Worm (Caenorhabditis elegans): ENCODE results near the gene gmpr-1.

Gene gmpr-1

DNA sequence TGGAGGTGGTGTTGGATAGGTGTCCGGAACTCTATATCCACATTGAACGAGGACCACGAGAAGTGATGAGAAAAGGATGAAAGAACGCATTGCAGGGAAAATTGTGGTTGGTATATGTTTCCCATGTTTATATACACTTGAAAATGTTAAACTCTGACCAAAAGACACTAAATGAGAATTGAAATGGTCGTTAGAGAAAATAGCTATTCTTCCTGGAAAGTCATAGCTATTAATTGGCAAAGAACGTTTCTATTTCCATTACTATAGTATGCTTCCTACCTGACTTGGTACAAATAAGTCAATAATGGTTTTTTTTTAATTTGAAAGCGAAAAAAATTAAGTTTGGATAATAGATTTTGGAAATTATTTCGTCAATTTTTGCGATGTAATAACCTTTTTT lies 45.5 kb upstream of the gmpr-1 start, which contains the start of gene Y47D7A.18:
Gene Y47D7A.18 (minus strand): TSS at position 101 of the 400 bp plus-strand sequence.
- TF ChIP-seq pax-3 (tag; optimal IDR thresholded peaks at IDR 0.05): no peak
- no peak for TF ChIP-seq ceh-88 (GFP tag; IDR thresholded peaks at IDR 0.05)
- TF ChIP-seq C04F5.9 (tag; optimal IDR thresholded peaks at IDR 0.05): no peak

DNA sequence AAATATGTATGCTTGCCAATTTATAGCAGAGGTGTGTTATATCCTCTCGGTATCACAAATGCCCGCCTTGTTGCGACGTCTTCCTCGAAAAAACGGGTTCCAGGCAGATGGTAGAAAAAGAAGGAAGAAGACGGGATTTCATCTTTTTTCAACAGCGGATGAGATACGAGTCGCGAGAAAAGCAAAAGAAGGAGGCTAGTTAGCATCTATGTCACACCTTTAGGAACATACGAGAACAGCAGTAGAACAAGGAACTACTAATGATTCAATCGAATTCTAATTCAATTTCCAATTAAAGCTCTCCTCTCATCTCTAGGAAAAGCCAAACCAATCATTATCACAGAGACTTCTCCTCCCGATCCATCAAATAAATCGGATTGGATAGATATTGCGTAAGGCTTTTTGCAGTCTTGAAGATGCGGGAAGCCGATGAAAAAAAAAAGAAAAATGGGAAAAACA lies 43.5 kb upstream of the gmpr-1 start, which contains the start of gene grl-5:
Gene grl-5 (minus strand): TSS at position 51 of the 459 bp plus-strand sequence.
- TF ChIP-seq snpc-4 (tag; optimal IDR thresholded peaks at IDR 0.05) (no peak), nhr-84 (tag; optimal IDR thresholded peaks at IDR 0.05) (no peak), mep-1 (tag; optimal IDR thresholded peaks at IDR 0.05) (no peak), nhr-76 (tag; optimal IDR thresholded peaks at IDR 0.05) (no peak), fkh-10 (GFP tag; optimal IDR thresholded peaks at IDR 0.05) (no peak), hlh-4 (tag; optimal IDR thresholded peaks at IDR 0.05) (no peak), skn-1 (tag; optimal IDR thresholded peaks at IDR 0.05) (no peak), rnt-1 (tag; optimal IDR thresholded peaks at IDR 0.05) (no peak), unc-86 (tag; optimal IDR thresholded peaks at IDR 0.05) (no peak)

DNA sequence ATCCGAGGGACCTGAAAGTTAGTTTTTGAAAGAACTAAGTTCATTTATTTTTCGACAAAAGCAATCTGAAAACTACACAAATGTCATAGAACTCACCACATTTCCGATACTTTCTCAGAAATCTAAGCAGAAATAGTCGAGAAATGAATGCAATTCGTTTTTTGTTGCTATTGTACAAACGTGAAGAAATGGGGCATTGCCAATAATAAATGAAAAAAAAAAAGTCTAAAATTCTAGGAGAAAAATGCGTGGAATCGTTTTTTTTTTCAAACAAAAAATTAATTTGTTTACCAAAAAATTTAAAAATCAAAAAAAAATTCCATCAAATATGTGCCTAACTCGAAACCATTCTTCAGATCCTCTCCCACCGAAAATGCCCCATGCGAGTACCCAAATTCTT lies 40.5 kb upstream of the gmpr-1 start, which contains the start of gene Y47D7A.17:
Gene Y47D7A.17 (minus strand): TSS at position 101 of the 400 bp plus-strand sequence.
- TF ChIP-seq lin-13 (GFP tag; optimal IDR thresholded peaks at IDR 0.05): no peak
- no peak for TF ChIP-seq sup-37 (GFP tag; optimal IDR thresholded peaks at IDR 0.05)
- no peak for TF ChIP-seq rnt-1 (tag; optimal IDR thresholded peaks at IDR 0.05)
- no peak for TF ChIP-seq ceh-88 (GFP tag; IDR thresholded peaks at IDR 0.05)
- TF ChIP-seq lir-3 (tag; optimal IDR thresholded peaks at IDR 0.05; ENCODE audit: poor library complexity): no peak
- no peak for TF ChIP-seq ceh-82 (tag; optimal IDR thresholded peaks at IDR 0.05)
- TF ChIP-seq lin-35 (GFP tag; optimal IDR thresholded peaks at IDR 0.05): no peak
- no peak for TF ChIP-seq nhr-28 (tag; optimal IDR thresholded peaks at IDR 0.05)
- TF ChIP-seq efl-1 (optimal IDR thresholded peaks at IDR 0.05): no peak
- no peak for TF ChIP-seq efl-1 (GFP tag; optimal IDR thresholded peaks at IDR 0.05 in 1 of 2)
- TF ChIP-seq mef-2 (tag; optimal IDR thresholded peaks at IDR 0.05): no peak
- no peak for TF ChIP-seq C34B4.2 (tag; optimal IDR thresholded peaks at IDR 0.05)
- no peak for TF ChIP-seq ceh-90 (tag; optimal IDR thresholded peaks at IDR 0.05)
- TF ChIP-seq egl-13 (tag; optimal IDR thresholded peaks at IDR 0.05): no peak

DNA sequence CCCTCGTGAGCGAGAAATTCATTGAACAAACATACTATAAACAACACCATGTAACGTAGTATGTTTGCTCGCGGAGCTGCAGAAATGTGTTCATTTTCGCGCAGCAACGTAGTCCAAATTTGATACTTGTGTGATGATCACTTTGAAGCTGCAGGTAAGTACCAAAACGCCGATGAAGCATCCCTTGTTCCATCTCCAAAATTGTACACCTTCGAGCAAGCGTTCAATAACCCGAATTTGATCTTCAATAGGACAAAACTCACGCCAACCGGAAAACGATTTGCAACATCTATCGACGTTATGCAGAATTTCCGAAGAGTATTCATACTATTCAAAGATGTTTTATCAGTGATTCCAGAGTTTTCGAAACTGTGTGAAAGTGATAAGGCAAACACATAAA lies 39.5 kb upstream of the gmpr-1 start, which contains the start of gene Y47D7A.3:
Gene Y47D7A.3 (plus strand): TSS at position 301 of the 400 bp plus-strand sequence.
- TF ChIP-seq zip-4 (GFP tag; optimal IDR thresholded peaks at IDR 0.05) (no peak), alr-1 (tag; optimal IDR thresholded peaks at IDR 0.05; ENCODE audit: borderline replicate concordance) (no peak), unc-62 (GFP tag; optimal IDR thresholded peaks at IDR 0.05) (no peak), unc-130 (tag; optimal IDR thresholded peaks at IDR 0.05) (no peak), nhr-76 (tag; optimal IDR thresholded peaks at IDR 0.05) (no peak), snpc-4 (tag; optimal IDR thresholded peaks at IDR 0.05) (no peak), nhr-47 (tag; optimal IDR thresholded peaks at IDR 0.05) (no peak), efl-1 (optimal IDR thresholded peaks at IDR 0.05) (no peak), efl-1 (GFP tag; optimal IDR thresholded peaks at IDR 0.05 in 1 of 2) (no peak), pqm-1 (tag; optimal IDR thresholded peaks at IDR 0.05) (no peak), fkh-10 (GFP tag; optimal IDR thresholded peaks at IDR 0.05) (no peak), egl-13 (tag; optimal IDR thresholded peaks at IDR 0.05) (no peak), ceh-8 (GFP tag; optimal IDR thresholded peaks at IDR 0.05) (no peak), egl-27 (tag; optimal IDR thresholded peaks at IDR 0.05) (no peak), lin-35 (GFP tag; optimal IDR thresholded peaks at IDR 0.05) (no peak), mep-1 (tag; optimal IDR thresholded peaks at IDR 0.05) (no peak), Y116A8C.19 (tag; optimal IDR thresholded peaks at IDR 0.05; ENCODE audit: borderline replicate concordance) (no peak), aha-1 (tag; optimal IDR thresholded peaks at IDR 0.05) (no peak)

DNA sequence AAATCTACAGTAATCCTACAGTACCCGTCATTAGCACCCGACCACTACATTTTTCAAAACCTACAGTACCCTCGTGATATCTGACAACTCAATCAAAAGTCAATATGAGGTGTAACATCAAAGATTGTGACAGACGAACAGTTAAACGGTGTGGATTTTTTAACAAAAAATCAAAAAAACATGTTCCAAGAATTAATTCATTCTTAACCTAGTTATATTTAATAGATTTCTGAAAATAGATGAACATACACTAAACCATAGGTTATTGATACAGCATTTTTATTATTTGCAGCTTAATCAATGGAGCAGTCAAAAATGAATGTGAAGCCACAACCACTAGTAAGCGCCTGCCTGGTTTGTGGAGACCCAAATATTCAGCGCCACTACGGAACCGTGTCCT lies 36.3 kb upstream of the gmpr-1 start, which contains the start of gene nhr-118:
Gene nhr-118 (plus strand): TSS at position 301 of the 400 bp plus-strand sequence.
- no peak for TF ChIP-seq tlp-1 (tag; optimal IDR thresholded peaks at IDR 0.05)
